Worm (Caenorhabditis elegans) whole organism, L4 larva: ENCODE measurements around the gene K08B12.1.

ENCODE experiments used
- D1046.2 ChIP-seq: fragments of 200-800 bp; sonication (Bioruptor generic); IDR thresholded peaks from 2 replicates; pipeline ENCODE4 v1.3.6; 2022; ENCODE audit warnings: missing genetic modification characterization, missing compliant biosample characterization
- F26F4.8 ChIP-seq: fragments of 200-800 bp; sonication (Bioruptor generic); conservative IDR thresholded peaks from 2 replicates; pipeline ENCODE4 v1.3.6; 2022; ENCODE audit warnings: missing genetic modification characterization, missing compliant biosample characterization
- F49E8.2 ChIP-seq: sonication (generic microtip); optimal IDR thresholded peaks from 2 replicates; lab custom pipeline; 2016; ENCODE audit warnings: missing compliant biosample characterization, mild to moderate bottlenecking, missing genetic modification characterization, borderline replicate concordance
- R02D3.7 ChIP-seq: fragments of 150-350 bp; sonication (generic microtip); optimal IDR thresholded peaks from 3 replicates; lab custom pipeline; 2014; ENCODE audit warnings: missing biosample characterization, missing genetic modification characterization
- T26A8.4 ChIP-seq: fragments of 200-800 bp; sonication (Bioruptor generic); IDR thresholded peaks from 2 replicates; pipeline ENCODE4 v1.3.6; 2022; ENCODE audit warnings: missing genetic modification characterization, missing compliant biosample characterization
- aha-1 ChIP-seq: fragments of 150-350 bp; peaks from one replicate; lab custom pipeline; 2014; ENCODE audit warnings: missing biosample characterization, missing genetic modification characterization
- aly-2 ChIP-seq: sonication (generic microtip); optimal IDR thresholded peaks from 2 replicates; lab custom pipeline; 2018; ENCODE audit warnings: missing biosample characterization, missing genetic modification characterization
- ama-1 ChIP-seq: fragments of 150-350 bp; optimal IDR thresholded peaks from 2 replicates; lab custom pipeline; 2014; ENCODE audit warnings: inconsistent platforms, mixed read lengths
- arid-1 ChIP-seq: fragments of 200-800 bp; sonication (Bioruptor generic); conservative IDR thresholded peaks from 2 replicates; pipeline ENCODE4 v1.3.6; 2022; ENCODE audit warnings: missing genetic modification reagents, missing genetic modification characterization, missing compliant biosample characterization
- ceh-62 ChIP-seq: sonication (generic microtip); optimal IDR thresholded peaks from 2 replicates; lab custom pipeline; 2017; ENCODE audit warnings: missing biosample characterization, missing genetic modification characterization
- ctbp-1 ChIP-seq: fragments of 200-800 bp; sonication (Bioruptor generic); IDR thresholded peaks from 2 replicates; pipeline ENCODE4 v1.3.6; 2022; ENCODE audit warnings: missing genetic modification reagents, missing genetic modification characterization, missing compliant biosample characterization
- daf-12 ChIP-seq: fragments of 150-350 bp; optimal IDR thresholded peaks from 2 replicates; lab custom pipeline; 2014; ENCODE audit warnings: missing biosample characterization, missing genetic modification reagents, missing genetic modification characterization
- daf-16 ChIP-seq, 3 experiments: sonication (generic microtip); optimal IDR thresholded peaks; 2 replicates each; lab custom pipeline; 2016 to 2017; ENCODE audit warnings: missing genetic modification characterization in 3 of 3, missing genetic modification reagents in 3 of 3, mild to moderate bottlenecking in 2 of 3, missing compliant biosample characterization in 2 of 3, missing biosample characterization in 1 of 3, moderate library complexity in 1 of 3
- daf-8 ChIP-seq: fragments of 200-800 bp; sonication (Bioruptor generic); IDR thresholded peaks from 2 replicates; pipeline ENCODE4 v1.3.6; 2022; ENCODE audit warnings: missing genetic modification characterization, missing compliant biosample characterization
- dmd-8 ChIP-seq: fragments of 200-800 bp; sonication (Bioruptor generic); IDR thresholded peaks from 2 replicates; pipeline ENCODE4 v1.3.6; 2022; ENCODE audit warnings: missing genetic modification characterization, missing compliant biosample characterization
- dmd-9 ChIP-seq: fragments of 200-800 bp; sonication (Bioruptor generic); IDR thresholded peaks from 2 replicates; pipeline ENCODE4 v1.3.6; 2022; ENCODE audit warnings: missing genetic modification reagents, missing genetic modification characterization, missing compliant biosample characterization
- duxl-1 ChIP-seq: sonication (generic microtip); optimal IDR thresholded peaks from 2 replicates; lab custom pipeline; 2016; ENCODE audit warnings: mild to moderate bottlenecking, missing genetic modification characterization, moderate library complexity, missing compliant biosample characterization; ENCODE audit not compliant: poor library complexity
- egl-43 ChIP-seq: fragments of 200-800 bp; sonication (Bioruptor generic); IDR thresholded peaks from 2 replicates; pipeline ENCODE4 v1.3.6; 2022; ENCODE audit warnings: missing genetic modification reagents, missing genetic modification characterization, missing compliant biosample characterization
- gei-8 ChIP-seq: fragments of 200-800 bp; sonication (Bioruptor generic); optimal IDR thresholded peaks from 2 replicates; lab custom pipeline; 2018; ENCODE audit warnings: mild to moderate bottlenecking, missing genetic modification characterization, missing compliant biosample characterization
- hlh-11 ChIP-seq: fragments of 200-800 bp; sonication (Bioruptor generic); optimal IDR thresholded peaks from 2 replicates; lab custom pipeline; 2018; ENCODE audit warnings: mild to moderate bottlenecking, missing genetic modification characterization, missing compliant biosample characterization
- hlh-30 ChIP-seq: sonication (generic microtip); optimal IDR thresholded peaks from 2 replicates; lab custom pipeline; 2017; ENCODE audit warnings: antibody characterized with exemption, mild to moderate bottlenecking, missing genetic modification characterization, missing compliant biosample characterization; ENCODE audit not compliant: insufficient read depth
- jun-1 ChIP-seq: fragments of 150-350 bp; optimal IDR thresholded peaks from 2 replicates; lab custom pipeline; 2014; ENCODE audit warnings: missing biosample characterization, missing genetic modification reagents, missing genetic modification characterization
- lim-7 ChIP-seq: fragments of 200-800 bp; sonication (Bioruptor generic); IDR thresholded peaks from 2 replicates; pipeline ENCODE4 v1.3.6; 2022; ENCODE audit warnings: missing genetic modification characterization, missing compliant biosample characterization
- lin-13 ChIP-seq: fragments of 150-350 bp; optimal IDR thresholded peaks from 2 replicates; lab custom pipeline; 2014; ENCODE audit warnings: missing biosample characterization, missing genetic modification reagents, missing genetic modification characterization
- lin-38 ChIP-seq: fragments of 200-800 bp; sonication (Bioruptor generic); IDR thresholded peaks from 2 replicates; pipeline ENCODE4 v1.3.6; 2022; ENCODE audit warnings: missing genetic modification reagents, missing genetic modification characterization, missing compliant biosample characterization
- lir-3 ChIP-seq: sonication (generic microtip); optimal IDR thresholded peaks from 2 replicates; lab custom pipeline; 2016; ENCODE audit warnings: mild to moderate bottlenecking, missing genetic modification characterization, missing compliant biosample characterization
- lsy-2 ChIP-seq, 2 experiments: fragments of 150-350 bp in 1 of 2; sonication (generic microtip) in 1 of 2; optimal IDR thresholded peaks; 2 replicates each; lab custom pipeline; 2014 to 2017; ENCODE audit warnings: missing biosample characterization in 2 of 2, missing genetic modification characterization in 2 of 2
- madf-5 ChIP-seq, 2 experiments: fragments of 200-800 bp; sonication (Bioruptor generic); IDR thresholded peaks; 2 replicates each; pipeline ENCODE4 v1.3.6; 2022; ENCODE audit warnings: missing compliant biosample characterization in 2 of 2, missing genetic modification characterization in 2 of 2
- madf-9 ChIP-seq: fragments of 200-800 bp; sonication (Bioruptor generic); conservative IDR thresholded peaks from 2 replicates; pipeline ENCODE4 v1.3.6; 2022; ENCODE audit warnings: missing genetic modification reagents, missing genetic modification characterization, missing compliant biosample characterization
- nhr-10 ChIP-seq: fragments of 150-350 bp; optimal IDR thresholded peaks from 2 replicates; lab custom pipeline; 2014; ENCODE audit warnings: missing biosample characterization, missing genetic modification characterization
- nhr-111 ChIP-seq: fragments of 200-800 bp; sonication (Bioruptor generic); optimal IDR thresholded peaks from 2 replicates; lab custom pipeline; 2018; ENCODE audit warnings: mild to moderate bottlenecking, missing genetic modification characterization, missing compliant biosample characterization
- nhr-42 ChIP-seq: fragments of 200-800 bp; sonication (Bioruptor generic); IDR thresholded peaks from 2 replicates; pipeline ENCODE4 v1.3.6; 2022; ENCODE audit warnings: missing genetic modification characterization, missing compliant biosample characterization
- nhr-6 ChIP-seq: fragments of 150-350 bp; optimal IDR thresholded peaks from 2 replicates; lab custom pipeline; 2014; ENCODE audit warnings: missing biosample characterization, missing genetic modification characterization
- pha-4 ChIP-seq, 2 experiments: fragments of 150-350 bp in 1 of 2; fragments of 200-800 bp in 1 of 2; sonication (Bioruptor generic) in 1 of 2; IDR thresholded peaks in 1 of 2; optimal IDR thresholded peaks in 1 of 2; 2 replicates each; pipeline versions ENCODE4 v1.3.6 to Lab custom; 2014 to 2022; ENCODE audit warnings: missing genetic modification characterization in 2 of 2, missing genetic modification reagents in 2 of 2, missing biosample characterization in 1 of 2, missing compliant biosample characterization in 1 of 2
- saeg-2 ChIP-seq: fragments of 200-800 bp; sonication (Bioruptor generic); IDR thresholded peaks from 2 replicates; pipeline ENCODE4 v1.3.6; 2022; ENCODE audit warnings: missing genetic modification reagents, missing genetic modification characterization, missing compliant biosample characterization
- set-16 ChIP-seq: fragments of 200-800 bp; sonication (Bioruptor generic); IDR thresholded peaks from 2 replicates; pipeline ENCODE4 v1.3.6; 2022; ENCODE audit warnings: missing genetic modification reagents, missing genetic modification characterization, missing compliant biosample characterization
- snpc-4 ChIP-seq: fragments of 150-350 bp; optimal IDR thresholded peaks from 2 replicates; lab custom pipeline; 2014; ENCODE audit warnings: missing biosample characterization, missing genetic modification characterization
- spr-3 ChIP-seq: fragments of 200-800 bp; sonication (Bioruptor generic); optimal IDR thresholded peaks from 2 replicates; lab custom pipeline; 2018; ENCODE audit warnings: mild to moderate bottlenecking, missing genetic modification characterization, missing compliant biosample characterization
- unc-130 ChIP-seq: sonication (generic microtip); optimal IDR thresholded peaks from 2 replicates; lab custom pipeline; 2016; ENCODE audit warnings: missing genetic modification reagents, missing genetic modification characterization, missing compliant biosample characterization
- unc-39 ChIP-seq: sonication (generic microtip); optimal IDR thresholded peaks from 2 replicates; lab custom pipeline; 2017; ENCODE audit warnings: missing biosample characterization, missing genetic modification characterization
- zag-1 ChIP-seq: fragments of 150-350 bp; optimal IDR thresholded peaks from 2 replicates; lab custom pipeline; 2014; ENCODE audit warnings: missing biosample characterization, missing genetic modification characterization
- zfp-2 ChIP-seq: sonication (generic microtip); optimal IDR thresholded peaks from 2 replicates; lab custom pipeline; 2016; ENCODE audit warnings: mild to moderate bottlenecking, missing genetic modification characterization, missing compliant biosample characterization
- zfp-3 ChIP-seq: fragments of 200-800 bp; sonication (Bioruptor generic); conservative IDR thresholded peaks from 2 replicates; pipeline ENCODE4 v1.3.6; 2022; ENCODE audit warnings: missing genetic modification reagents, missing genetic modification characterization, missing compliant biosample characterization
- zip-11 ChIP-seq: fragments of 200-800 bp; sonication (Bioruptor generic); IDR thresholded peaks from 2 replicates; pipeline ENCODE4 v1.3.6; 2022; ENCODE audit warnings: missing genetic modification characterization, missing compliant biosample characterization
- ztf-7 ChIP-seq: fragments of 150-350 bp; optimal IDR thresholded peaks from 2 replicates; lab custom pipeline; 2014; ENCODE audit warnings: missing biosample characterization, missing genetic modification characterization

K08B12.1 gene

ce11 chrV:6223315-6224018 lies 35.7 kb upstream of the K08B12.1 start (continued):
- TF ChIP-seq daf-16 (GFP tag; optimal IDR thresholded peaks at IDR 0.05; lab: Kevin White, UChicago) (no peak), daf-16 (tag; optimal IDR thresholded peaks at IDR 0.05; lab: Kevin White, UChicago) (peak; percentile 5), ama-1 (lab: Kevin White, UChicago) (peak; percentile 50), duxl-1 (peak; percentile 48)

- TF ChIP-seq dmd-8 (GFP tag; lab: Robert Waterston, UW) (no peak), daf-8 (GFP tag; lab: Robert Waterston, UW) (0 out of 2 replicates have a peak, but pooled peaks have one; percentile 39), R02D3.7 (no peak), aha-1 (tag; lab: Kevin White, UChicago) (peak; percentile 92), dmd-9 (GFP tag; lab: Robert Waterston, UW) (peak; percentile 42; the same call in 1 of the 2 replicates), set-16 (GFP tag; lab: Robert Waterston, UW) (peak; percentile 57; the same call in 1 of the 2 replicates), F26F4.8 (GFP tag; lab: Robert Waterston, UW) (peak; percentile 64; the same call in 1 of the 2 replicates), zfp-2 (tag; lab: Kevin White, UChicago) (no peak), egl-43 (GFP tag; lab: Robert Waterston, UW) (peak; percentile 65), nhr-42 (peak; percentile 69; the same call in 1 of the 2 replicates), arid-1 (GFP tag; lab: Robert Waterston, UW) (no peak), T26A8.4 (GFP tag; lab: Robert Waterston, UW) (peak; percentile 5)
Observed at ce11 chrV:6224019-6224335, 35.2 kb upstream of the K08B12.1 start.

- no peak for TF ChIP-seq spr-3 (GFP tag; lab: Kevin White, UChicago)
- peak; percentile 85 for TF ChIP-seq jun-1
- peak; percentile 74; the same call in 1 of the 2 replicates for TF ChIP-seq dmd-8 (GFP tag; lab: Robert Waterston, UW)
- TF ChIP-seq lin-38 (GFP tag; lab: Robert Waterston, UW) = no peak; the same call in 1 of the 2 replicates
- no peak for TF ChIP-seq snpc-4 (tag; lab: Kevin White, UChicago)
- TF ChIP-seq madf-5 (GFP tag; IDR thresholded peaks at IDR 0.05; lab: Robert Waterston, UW) = peak in 1 of 2 experiments; percentile 78; a peak in 2 of 4 replicates
- TF ChIP-seq pha-4 (GFP tag; IDR thresholded peaks at IDR 0.05; lab: Robert Waterston, UW) = peak; percentile 88
- peak; percentile 61 for TF ChIP-seq pha-4 (tag; optimal IDR thresholded peaks at IDR 0.05; lab: Kevin White, UChicago)
- peak; percentile 72 for TF ChIP-seq lin-13
- no peak for TF ChIP-seq lir-3 (tag; lab: Kevin White, UChicago)
- no peak for TF ChIP-seq nhr-111
- 0 out of 2 replicates have a peak, but pooled peaks have one; percentile 61 for TF ChIP-seq D1046.2 (GFP tag; lab: Robert Waterston, UW)
- peak; percentile 98 for TF ChIP-seq hlh-11 (tag; lab: Kevin White, UChicago)
- TF ChIP-seq gei-8 (GFP tag; lab: Kevin White, UChicago) = peak; percentile 50
- TF ChIP-seq zip-11 (GFP tag; lab: Robert Waterston, UW) = no peak
- peak; percentile 28 for TF ChIP-seq lim-7
- peak; percentile 75 for TF ChIP-seq ztf-7 (tag; lab: Kevin White, UChicago)
- TF ChIP-seq nhr-10 = peak; percentile 95
- TF ChIP-seq ctbp-1 = peak; percentile 96
- peak; percentile 83 for TF ChIP-seq nhr-6
- no peak for TF ChIP-seq daf-8 (GFP tag; lab: Robert Waterston, UW)
- TF ChIP-seq zfp-3 = peak; percentile 88
- TF ChIP-seq daf-12 = no peak
- TF ChIP-seq aly-2 = no peak
- peak; percentile 37 for TF ChIP-seq unc-130 (GFP tag; lab: Kevin White, UChicago)
- TF ChIP-seq T26A8.4 (GFP tag; lab: Robert Waterston, UW) = peak; percentile 86
- TF ChIP-seq F49E8.2 = no peak
- no peak for TF ChIP-seq R02D3.7
- peak; percentile 89 to 94 for TF ChIP-seq lsy-2 (tag; optimal IDR thresholded peaks at IDR 0.05; lab: Kevin White, UChicago)
- peak; percentile 82 for TF ChIP-seq saeg-2 (GFP tag; lab: Robert Waterston, UW)
- TF ChIP-seq ceh-62 (tag; lab: Kevin White, UChicago) = no peak
- TF ChIP-seq unc-39 = peak; percentile 44
- TF ChIP-seq madf-9 = peak; percentile 45
- peak; percentile 20 for TF ChIP-seq zag-1 (tag; lab: Kevin White, UChicago)
- TF ChIP-seq set-16 (GFP tag; lab: Robert Waterston, UW) = peak; percentile 75; the same call in 1 of the 2 replicates
- peak; percentile 100 for TF ChIP-seq hlh-30
Observed at ce11 chrV:6224494-6224959, 34.6 kb upstream of the K08B12.1 start.
